Worm (Caenorhabditis elegans): ENCODE measurements around the gene Y49F6B.9.
A peak's percentile ranks its signal among the peaks of the same experiment; 100 is the strongest.

Gene Y49F6B.9

DNA sequence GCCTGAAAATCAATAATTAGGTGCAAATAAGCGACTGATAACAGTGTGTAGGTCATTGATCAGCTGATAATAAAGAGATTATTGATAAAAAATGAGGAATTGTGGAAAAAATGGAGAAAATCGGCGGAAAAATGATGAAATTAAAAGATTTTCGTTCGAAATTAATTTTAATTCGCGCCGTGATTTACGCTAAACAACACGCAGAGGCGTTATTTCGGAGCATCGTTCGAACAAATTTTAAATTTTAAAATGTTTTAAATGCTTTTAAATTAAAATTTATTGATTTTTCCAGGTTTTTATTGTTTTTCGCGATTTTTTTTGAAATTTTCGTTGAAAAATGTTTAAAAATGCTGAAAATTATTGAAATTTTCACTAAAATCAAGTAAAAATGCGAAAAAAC lies at the start of gene Y49F6B.9:
Gene Y49F6B.9 (minus strand): TSS at position 2 of the 400 bp plus-strand sequence.
- TF ChIP-seq efl-1 (GFP tag; optimal IDR thresholded peaks at IDR 0.05) (peak; percentile 40), B0336.3 (GFP tag; IDR thresholded peaks at IDR 0.05) (no peak), bed-1 (GFP tag; IDR thresholded peaks at IDR 0.05) (no peak), snpc-3.4 (tag; optimal IDR thresholded peaks at IDR 0.05) (no peak), aptf-2 (GFP tag; conservative IDR thresholded peaks at IDR 0.05) (no peak), die-1 (tag; optimal IDR thresholded peaks at IDR 0.05) (no peak), Y53G8AR.9 (GFP tag; conservative IDR thresholded peaks at IDR 0.05) (no peak), attf-3 (GFP tag; conservative IDR thresholded peaks at IDR 0.05) (peak; percentile 85), lag-1 (GFP tag; IDR thresholded peaks at IDR 0.05) (no peak), ztf-6 (GFP tag; IDR thresholded peaks at IDR 0.05) (no peak), nhr-80 (tag; optimal IDR thresholded peaks at IDR 0.05) (no peak), ccch-3 (GFP tag; optimal IDR thresholded peaks at IDR 0.05) (no peak)

DNA sequence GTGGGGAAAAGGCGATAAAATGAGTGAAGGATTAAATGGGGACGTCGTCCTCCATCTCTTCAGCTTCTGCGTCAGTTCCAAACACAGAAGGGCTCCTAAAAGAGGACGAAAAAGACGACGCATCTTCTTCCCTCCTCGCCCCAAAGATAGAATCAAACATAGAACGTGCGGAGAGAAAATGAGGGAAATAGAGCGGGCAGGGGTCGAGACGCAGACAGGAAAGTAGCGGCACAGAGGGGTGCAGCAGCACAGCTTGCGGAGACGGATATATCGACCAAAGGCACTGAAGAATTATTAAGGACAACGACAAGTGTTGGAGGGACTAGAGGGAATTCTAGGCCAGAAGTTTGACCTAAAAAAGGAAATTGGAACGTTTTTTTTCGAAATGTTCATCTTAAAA lies 48.1 kb upstream of the Y49F6B.9 start:
- TF ChIP-seq him-1 (tag; optimal IDR thresholded peaks at IDR 0.05) (no peak), C17E4.6 (GFP tag; IDR thresholded peaks at IDR 0.05) (no peak), fkh-3 (tag; optimal IDR thresholded peaks at IDR 0.05) (no peak), efl-1 (GFP tag; optimal IDR thresholded peaks at IDR 0.05) (no peak), mcd-1 (GFP tag; IDR thresholded peaks at IDR 0.05) (peak; percentile 54), rcor-1 (GFP tag; IDR thresholded peaks at IDR 0.05) (no peak), sptf-2 (GFP tag; optimal IDR thresholded peaks at IDR 0.05) (no peak), F33H1.4 (GFP tag; IDR thresholded peaks at IDR 0.05) (no peak), hmg-1.2 (GFP tag; IDR thresholded peaks at IDR 0.05) (peak; percentile 74; the same call in 1 of the 2 replicates), Y67H2A.10 (GFP tag; conservative IDR thresholded peaks at IDR 0.05) (no peak), F55B11.4 (tag; optimal IDR thresholded peaks at IDR 0.05; ENCODE audit: borderline replicate concordance, insufficient read depth) (no peak), T07F8.4 (tag; optimal IDR thresholded peaks at IDR 0.05) (no peak), nhr-90 (tag; optimal IDR thresholded peaks at IDR 0.05) (no peak), madf-3 (GFP tag; IDR thresholded peaks at IDR 0.05) (no peak), zfh-2 (GFP tag; conservative IDR thresholded peaks at IDR 0.05) (peak; percentile 84), B0261.1 (tag; optimal IDR thresholded peaks at IDR 0.05) (no peak), egrh-3 (GFP tag; IDR thresholded peaks at IDR 0.05) (0 out of 2 replicates have a peak, but pooled peaks have one; percentile 18), mxl-1 (tag; optimal IDR thresholded peaks at IDR 0.05) (no peak), ztf-22 (GFP tag; optimal IDR thresholded peaks at IDR 0.05) (no peak), F23B12.7 (tag; optimal IDR thresholded peaks at IDR 0.05; ENCODE audit: insufficient read depth) (no peak), ama-1 (optimal IDR thresholded peaks at IDR 0.05) (no peak), ama-1 (GFP tag; optimal IDR thresholded peaks at IDR 0.05) (no peak), hlh-12 (tag; optimal IDR thresholded peaks at IDR 0.05) (no peak), egl-18 (GFP tag; IDR thresholded peaks at IDR 0.05) (no peak), Y53G8AR.9 (GFP tag; conservative IDR thresholded peaks at IDR 0.05) (no peak), ceh-58 (GFP tag; IDR thresholded peaks at IDR 0.05) (no peak), unc-130 (GFP tag; optimal IDR thresholded peaks at IDR 0.05) (no peak), F39B2.1 (GFP tag; IDR thresholded peaks at IDR 0.05) (no peak), pha-4 (tag; optimal IDR thresholded peaks at IDR 0.05) (no peak), ceh-27 (GFP tag; optimal IDR thresholded peaks at IDR 0.05) (peak; percentile 37), cebp-2 (GFP tag; IDR thresholded peaks at IDR 0.05) (no peak)

Data from whole organism, young adult.